Worm (Caenorhabditis elegans): ENCODE results near the gene kcmf-1.

DNA sequence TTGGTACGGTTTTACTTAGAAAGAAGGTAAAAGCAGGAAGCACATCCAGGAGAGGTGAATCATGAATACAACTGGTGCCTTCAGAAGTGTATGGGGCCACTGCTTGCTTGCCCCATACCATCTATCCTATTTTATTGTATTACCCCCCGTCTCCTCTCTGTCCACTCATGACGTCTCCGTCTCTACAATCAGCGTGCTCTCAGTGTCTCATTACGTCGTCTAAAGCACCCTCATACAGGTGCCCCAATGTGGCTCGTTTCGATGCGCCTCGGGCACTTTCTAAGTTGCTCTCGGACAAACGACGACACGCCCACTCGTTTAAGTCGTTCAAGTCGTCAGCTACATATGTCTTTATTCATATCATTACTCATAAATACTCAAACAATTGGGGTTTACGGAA is 5.2 kb upstream of the kcmf-1 start:
- no peak for TF ChIP-seq akir-1 (GFP tag; optimal IDR thresholded peaks at IDR 0.05)
- no peak for TF ChIP-seq athp-1 (tag; optimal IDR thresholded peaks at IDR 0.05)
- TF ChIP-seq madf-6 (GFP tag; IDR thresholded peaks at IDR 0.05), result peak; percentile 49
- TF ChIP-seq unc-62 (GFP tag; optimal IDR thresholded peaks at IDR 0.05), result no peak
